Fruit fly (Drosophila melanogaster): ENCODE results near the gene Eig71Ee.

Eig71Ee gene

DNA sequence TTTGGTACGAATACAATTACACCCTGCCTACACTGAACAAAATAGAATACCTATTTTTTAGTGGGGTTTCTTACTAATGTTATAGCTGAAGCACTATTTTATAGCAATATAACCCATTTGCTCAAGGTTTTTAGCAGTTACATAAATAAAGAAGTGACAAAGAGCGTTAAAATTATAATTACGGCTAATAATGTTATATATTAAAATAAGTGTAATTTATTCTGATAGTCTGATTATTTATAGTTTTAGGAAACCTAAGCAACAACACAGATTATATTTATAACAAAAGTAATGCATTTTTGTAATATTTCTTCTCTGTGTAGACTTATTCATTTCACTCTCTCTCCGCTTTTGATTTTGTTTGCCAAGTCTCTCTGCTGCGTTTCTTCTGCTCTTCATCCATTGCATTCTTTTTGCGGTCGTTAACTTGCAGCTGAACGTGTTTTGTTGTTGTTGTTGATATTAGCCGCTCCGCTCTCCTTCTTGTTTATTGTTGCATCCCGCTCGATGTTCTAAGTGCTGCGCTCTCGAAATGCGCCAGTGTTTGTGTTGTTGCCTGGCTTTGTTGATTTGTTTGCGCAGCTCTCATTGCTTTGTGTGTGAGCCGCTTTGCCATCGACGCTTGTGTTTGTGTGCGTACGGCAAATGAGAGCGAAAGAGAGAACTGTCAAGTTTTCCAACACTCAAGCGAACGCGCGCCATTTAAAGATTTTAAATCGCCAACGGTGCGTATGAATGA lies 30.0 kb downstream of the Eig71Ee start:
- no peak for TF ChIP-seq Antp (GFP tag; optimal IDR thresholded peaks at IDR 0.05)
- TF ChIP-seq CG3407 (GFP tag; optimal IDR thresholded peaks at IDR 0.05): peak; percentile 86
- peak; percentile 57 for TF ChIP-seq CG15514 (GFP tag; optimal IDR thresholded peaks at IDR 0.05)
- TF ChIP-seq Scr (GFP tag; IDR thresholded peaks at IDR 0.05; ENCODE audit: partially characterized antibody): no peak
- TF ChIP-seq ato (GFP tag; IDR thresholded peaks at IDR 0.05; ENCODE audit: partially characterized antibody): no peak
- TF ChIP-seq CG7271 (tag; optimal IDR thresholded peaks at IDR 0.05): peak; percentile 20
- TF ChIP-seq chn (GFP tag; optimal IDR thresholded peaks at IDR 0.05): no peak
- TF ChIP-seq insv (GFP tag; optimal IDR thresholded peaks at IDR 0.05): peak in 1 of 2 experiments; percentile 5
- TF ChIP-seq CG7963 (GFP tag; IDR thresholded peaks at IDR 0.05; ENCODE audit: partially characterized antibody): no peak
- peak; percentile 55 for TF ChIP-seq CG31388 (GFP tag; optimal IDR thresholded peaks at IDR 0.05)
- no peak for TF ChIP-seq dan (GFP tag; IDR thresholded peaks at IDR 0.05)
- TF ChIP-seq CG7987 (GFP tag; optimal IDR thresholded peaks at IDR 0.05): peak; percentile 81
- peak; percentile 59 for TF ChIP-seq kay (GFP tag; optimal IDR thresholded peaks at IDR 0.05)
- peak; percentile 44 for TF ChIP-seq B-H2 (GFP tag; optimal IDR thresholded peaks at IDR 0.05)
- TF ChIP-seq amos (GFP tag; IDR thresholded peaks at IDR 0.05; ENCODE audit: partially characterized antibody): no peak
- peak; percentile 74 for TF ChIP-seq Usf (GFP tag; optimal IDR thresholded peaks at IDR 0.05)
- no peak for TF ChIP-seq Bdp1 (GFP tag; optimal IDR thresholded peaks at IDR 0.05)
- peak; percentile 59; the same call in 1 of the 2 replicates for TF ChIP-seq Adf1 (GFP tag; IDR thresholded peaks at IDR 0.05)
- TF ChIP-seq E2f2 (GFP tag; IDR thresholded peaks at IDR 0.05): peak; percentile 90
- peak; percentile 71 for TF ChIP-seq sqz (GFP tag; optimal IDR thresholded peaks at IDR 0.05)
- TF ChIP-seq twi (tag; optimal IDR thresholded peaks at IDR 0.05): peak; percentile 84
- peak; percentile 89 for TF ChIP-seq CG12104 (GFP tag; optimal IDR thresholded peaks at IDR 0.05)
- TF ChIP-seq cg (GFP tag; optimal IDR thresholded peaks at IDR 0.05): peak; percentile 89
- TF ChIP-seq CG1024 (GFP tag; IDR thresholded peaks at IDR 0.05): peak; percentile 57; the same call in 1 of the 2 replicates
- TF ChIP-seq CG4424 (GFP tag; optimal IDR thresholded peaks at IDR 0.05): peak; percentile 93
- peak; percentile 50 for TF ChIP-seq CG17568 (GFP tag; optimal IDR thresholded peaks at IDR 0.05)
- peak; percentile 91 for TF ChIP-seq gsb-n (tag; optimal IDR thresholded peaks at IDR 0.05)
- TF ChIP-seq CG5245 (GFP tag; optimal IDR thresholded peaks at IDR 0.05): peak; percentile 73
- peak; percentile 62 for TF ChIP-seq corto (GFP tag; optimal IDR thresholded peaks at IDR 0.05)
- peak; percentile 5 for TF ChIP-seq yki (optimal IDR thresholded peaks at IDR 0.05)
- peak; percentile 84 for TF ChIP-seq odd (GFP tag; optimal IDR thresholded peaks at IDR 0.05)
- TF ChIP-seq Dbx (GFP tag; IDR thresholded peaks at IDR 0.05): peak; percentile 71; the same call in 2 of the 3 replicates
- peak; percentile 84 for TF ChIP-seq CG7357 (GFP tag; IDR thresholded peaks at IDR 0.05)
- peak; percentile 84 for TF ChIP-seq esg (GFP tag; conservative IDR thresholded peaks at IDR 0.05)
- TF ChIP-seq run (tag; optimal IDR thresholded peaks at IDR 0.05): peak; percentile 89
- peak; percentile 67 for TF ChIP-seq CG2116 (GFP tag; optimal IDR thresholded peaks at IDR 0.05)
- TF ChIP-seq fd102C (GFP tag; optimal IDR thresholded peaks at IDR 0.05): no peak
- peak; percentile 43 for TF ChIP-seq pnt (GFP tag; optimal IDR thresholded peaks at IDR 0.05)
- TF ChIP-seq BtbVII (GFP tag; optimal IDR thresholded peaks at IDR 0.05): peak; percentile 89
- peak; percentile 83 for TF ChIP-seq Chrac-16 (GFP tag; optimal IDR thresholded peaks at IDR 0.05)
- no peak for TF ChIP-seq CG9876 (GFP tag; optimal IDR thresholded peaks at IDR 0.05)
- TF ChIP-seq CG14050 (GFP tag; IDR thresholded peaks at IDR 0.05): peak; percentile 63
- peak; percentile 80 for TF ChIP-seq CG32767 (GFP tag; IDR thresholded peaks at IDR 0.05)
- TF ChIP-seq nom (GFP tag; optimal IDR thresholded peaks at IDR 0.05): peak; percentile 64
- no peak for TF ChIP-seq sna (GFP tag; IDR thresholded peaks at IDR 0.05; ENCODE audit: partially characterized antibody)
- TF ChIP-seq usp (GFP tag; optimal IDR thresholded peaks at IDR 0.05): no peak
- peak; percentile 72 for TF ChIP-seq Nf-YC (tag; optimal IDR thresholded peaks at IDR 0.05)
- TF ChIP-seq her (GFP tag; optimal IDR thresholded peaks at IDR 0.05): peak; percentile 50
- TF ChIP-seq CG1233 (GFP tag; optimal IDR thresholded peaks at IDR 0.05): peak; percentile 87
